Fruit fly (Drosophila melanogaster) whole organism, embryonic: ENCODE measurements around the gene CG7945.

Source experiments
- CG10321 ChIP-seq: fragments of 200-800 bp; sonication (Bioruptor generic); IDR thresholded peaks from 2 replicates; pipeline ENCODE4 v1.3.6; 2022; ENCODE audit warnings: missing biosample characterization, missing genetic modification characterization
- CG10543 ChIP-seq: fragments of 200-800 bp; sonication (Bioruptor generic); optimal IDR thresholded peaks from 3 replicates; lab custom pipeline; 2017; ENCODE audit warnings: missing biosample characterization, mild to moderate bottlenecking, missing genetic modification characterization, moderate library complexity
- CG11085 ChIP-seq: fragments of 200-800 bp; sonication (Bioruptor generic); IDR thresholded peaks from 2 replicates; pipeline ENCODE4 v1.3.6; 2022; ENCODE audit warnings: missing biosample characterization, missing genetic modification characterization
- CG11504 ChIP-seq: fragments of 200-800 bp; sonication (Bioruptor generic); optimal IDR thresholded peaks from 3 replicates; lab custom pipeline; 2019; ENCODE audit warnings: missing biosample characterization, mild to moderate bottlenecking, missing genetic modification characterization, moderate library complexity
- CG14050 ChIP-seq: fragments of 200-800 bp; sonication (Bioruptor generic); IDR thresholded peaks from 3 replicates; pipeline ENCODE4 v1.3.6; 2022; ENCODE audit warnings: missing biosample characterization, missing genetic modification characterization
- CG15073 ChIP-seq: fragments of 200-800 bp; sonication (Bioruptor generic); optimal IDR thresholded peaks from 2 replicates; lab custom pipeline; 2016; ENCODE audit warnings: missing biosample characterization, missing genetic modification characterization
- CG1529 ChIP-seq: fragments of 200-800 bp; sonication (Bioruptor generic); optimal IDR thresholded peaks from 3 replicates; lab custom pipeline; 2018; ENCODE audit warnings: missing biosample characterization, missing genetic modification characterization
- CG15514 ChIP-seq: fragments of 200-800 bp; sonication (Bioruptor generic); optimal IDR thresholded peaks from 3 replicates; lab custom pipeline; 2017; ENCODE audit warnings: missing biosample characterization, missing genetic modification characterization, mild to moderate bottlenecking, moderate library complexity, missing genetic modification reagents
- CG16815 ChIP-seq: fragments of 200-800 bp; sonication (Bioruptor generic); optimal IDR thresholded peaks from 3 replicates; lab custom pipeline; 2017; ENCODE audit warnings: missing biosample characterization, mild to moderate bottlenecking, missing genetic modification characterization
- CG17186 ChIP-seq: fragments of 200-800 bp; sonication (Bioruptor generic); optimal IDR thresholded peaks from 3 replicates; lab custom pipeline; 2017; ENCODE audit warnings: missing biosample characterization, missing genetic modification reagents, missing genetic modification characterization
- CG17359 ChIP-seq: fragments of 200-800 bp; sonication (Bioruptor generic); optimal IDR thresholded peaks from 3 replicates; lab custom pipeline; 2018; ENCODE audit warnings: missing biosample characterization, mild to moderate bottlenecking, missing genetic modification characterization, moderate library complexity
- CG17568 ChIP-seq: fragments of 200-800 bp; sonication (Bioruptor generic); optimal IDR thresholded peaks from 2 replicates; lab custom pipeline; 2018; ENCODE audit warnings: missing biosample characterization, mild to moderate bottlenecking, missing genetic modification characterization, moderate library complexity
- CG17612 ChIP-seq: fragments of 200-800 bp; sonication (Bioruptor generic); IDR thresholded peaks from 2 replicates; pipeline ENCODE4 v1.3.6; 2022; ENCODE audit warnings: missing biosample characterization, missing genetic modification characterization
- CG18011 ChIP-seq: fragments of 200-800 bp; sonication (Bioruptor generic); optimal IDR thresholded peaks from 2 replicates; lab custom pipeline; 2017; ENCODE audit warnings: missing biosample characterization, missing genetic modification characterization, mild to moderate bottlenecking, moderate library complexity, missing genotype
- CG18599 ChIP-seq: fragments of 200-800 bp; sonication (Bioruptor generic); optimal IDR thresholded peaks from 3 replicates; lab custom pipeline; 2017; ENCODE audit warnings: missing biosample characterization, missing genetic modification characterization, mild to moderate bottlenecking, moderate library complexity, missing genetic modification reagents
- CG31388 ChIP-seq: fragments of 200-800 bp; sonication (Bioruptor generic); optimal IDR thresholded peaks from 2 replicates; lab custom pipeline; 2016; ENCODE audit warnings: missing biosample characterization, missing genetic modification characterization
- CG34422 ChIP-seq: fragments of 200-800 bp; sonication (Bioruptor generic); IDR thresholded peaks from 3 replicates; pipeline ENCODE4 v1.3.6; 2022; ENCODE audit warnings: missing biosample characterization, missing genetic modification characterization
- CG42726 ChIP-seq: fragments of 200-800 bp; sonication (Bioruptor generic); IDR thresholded peaks from 2 replicates; pipeline ENCODE4 v1.3.6; 2022; ENCODE audit warnings: missing biosample characterization, missing genetic modification characterization; ENCODE audit not compliant: partially characterized antibody
- CG7987 ChIP-seq: fragments of 200-800 bp; sonication (Bioruptor generic); optimal IDR thresholded peaks from 2 replicates; lab custom pipeline; 2018; ENCODE audit warnings: missing biosample characterization, mild to moderate bottlenecking, missing genetic modification characterization, moderate library complexity
- CG9215 ChIP-seq: fragments of 200-800 bp; sonication (Bioruptor generic); IDR thresholded peaks from 2 replicates; pipeline ENCODE4 v1.3.6; 2022; ENCODE audit warnings: missing biosample characterization, missing genetic modification characterization
- CG9437 ChIP-seq: fragments of 200-800 bp; sonication (Bioruptor generic); optimal IDR thresholded peaks from 2 replicates; lab custom pipeline; 2018; ENCODE audit warnings: missing biosample characterization, mild to moderate bottlenecking, missing genetic modification characterization
- Doc3 ChIP-seq: fragments of 200-800 bp; sonication (Bioruptor generic); IDR thresholded peaks from 3 replicates; pipeline ENCODE4 v1.3.6; 2022; ENCODE audit warnings: missing biosample characterization, missing genetic modification characterization; ENCODE audit not compliant: partially characterized antibody
- Dref ChIP-seq: fragments of 200-800 bp; sonication (Bioruptor generic); IDR thresholded peaks from 2 replicates; pipeline ENCODE4 v1.3.6; 2022; ENCODE audit warnings: missing biosample characterization, missing genetic modification characterization
- E2f2 ChIP-seq: fragments of 200-800 bp; sonication (Bioruptor generic); IDR thresholded peaks from 2 replicates; pipeline ENCODE4 v1.3.6; 2022; ENCODE audit warnings: missing biosample characterization, missing genetic modification characterization
- ERR ChIP-seq: fragments of 200-800 bp; sonication (Bioruptor generic); optimal IDR thresholded peaks from 2 replicates; lab custom pipeline; 2016; ENCODE audit warnings: missing biosample characterization, missing genetic modification characterization
- Eip74EF ChIP-seq, 2 experiments: fragments of 200-800 bp in 1 of 2; fragments of >200 bp in 1 of 2; sonication (Bioruptor generic) in 1 of 2; optimal IDR thresholded peaks; 2 replicates each; lab custom pipeline; 2017 to 2019; ENCODE audit warnings: missing biosample characterization in 2 of 2, missing genetic modification characterization in 2 of 2, mild to moderate bottlenecking in 1 of 2, moderate library complexity in 1 of 2
- Elba2 ChIP-seq: fragments of 200-800 bp; sonication (Bioruptor generic); optimal IDR thresholded peaks from 3 replicates; lab custom pipeline; 2016; ENCODE audit warnings: missing biosample characterization, missing genetic modification characterization
- H2.0 ChIP-seq: fragments of 200-800 bp; sonication (Bioruptor generic); IDR thresholded peaks from 2 replicates; pipeline ENCODE4 v1.3.6; 2022; ENCODE audit warnings: missing biosample characterization, missing genetic modification characterization
- HHEX ChIP-seq: fragments of 200-800 bp; sonication (Bioruptor generic); optimal IDR thresholded peaks from 3 replicates; lab custom pipeline; 2017; ENCODE audit warnings: missing biosample characterization, mild to moderate bottlenecking, missing genetic modification characterization, missing genetic modification reagents
- HLH54F ChIP-seq: fragments of 200-800 bp; sonication (Bioruptor generic); optimal IDR thresholded peaks from 3 replicates; lab custom pipeline; 2016; ENCODE audit warnings: missing biosample characterization, missing genetic modification characterization
- HmgD ChIP-seq: fragments of 200-800 bp; sonication (Bioruptor generic); optimal IDR thresholded peaks from 3 replicates; lab custom pipeline; 2016; ENCODE audit warnings: missing biosample characterization, missing genetic modification characterization
- Hr51 ChIP-seq, 2 experiments: fragments of 200-800 bp; sonication (Bioruptor generic); optimal IDR thresholded peaks; 2 replicates in 1 of 2; 3 replicates in 1 of 2; lab custom pipeline; 2016 to 2018; ENCODE audit warnings: missing biosample characterization in 2 of 2, missing genetic modification characterization in 2 of 2, mild to moderate bottlenecking in 1 of 2, moderate library complexity in 1 of 2
- Lim3 ChIP-seq: fragments of 200-800 bp; sonication (Bioruptor generic); IDR thresholded peaks from 2 replicates; pipeline ENCODE4 v1.3.6; 2022; ENCODE audit warnings: missing biosample characterization, missing genetic modification characterization
- Neu2 ChIP-seq: fragments of 200-800 bp; sonication (Bioruptor generic); optimal IDR thresholded peaks from 3 replicates; lab custom pipeline; 2016; ENCODE audit warnings: missing biosample characterization, missing genetic modification characterization, borderline replicate concordance
- Nf-YB ChIP-seq: fragments of 200-800 bp; sonication (Bioruptor generic); optimal IDR thresholded peaks from 3 replicates; lab custom pipeline; 2019; ENCODE audit warnings: missing biosample characterization, mild to moderate bottlenecking, missing genetic modification characterization, moderate library complexity
- bbx ChIP-seq: fragments of 200-800 bp; sonication (Bioruptor generic); IDR thresholded peaks from 2 replicates; pipeline ENCODE4 v1.3.6; 2022; ENCODE audit warnings: missing biosample characterization, missing genetic modification characterization; ENCODE audit not compliant: partially characterized antibody
- cato ChIP-seq: fragments of 200-800 bp; sonication (Bioruptor generic); optimal IDR thresholded peaks from 2 replicates; lab custom pipeline; 2016; ENCODE audit warnings: missing biosample characterization, missing genetic modification characterization, borderline replicate concordance
- crol ChIP-seq: fragments of 200-800 bp; sonication (Bioruptor generic); IDR thresholded peaks from 2 replicates; pipeline ENCODE4 v1.3.6; 2022; ENCODE audit warnings: missing biosample characterization, missing genetic modification characterization
- en ChIP-seq: fragments of 200-800 bp; sonication (Bioruptor generic); optimal IDR thresholded peaks from 2 replicates; lab custom pipeline; 2016; ENCODE audit warnings: missing biosample characterization, missing genetic modification characterization
- ewg ChIP-seq: fragments of 200-800 bp; sonication (Bioruptor generic); optimal IDR thresholded peaks from 3 replicates; lab custom pipeline; 2017; ENCODE audit warnings: mild to moderate bottlenecking, missing biosample characterization, missing genetic modification reagents, missing genetic modification characterization
- kah ChIP-seq: fragments of 200-800 bp; sonication (Bioruptor generic); optimal IDR thresholded peaks from 2 replicates; lab custom pipeline; 2018; ENCODE audit warnings: missing biosample characterization, mild to moderate bottlenecking, missing genetic modification characterization
- nau ChIP-seq: fragments of 200-800 bp; sonication (Bioruptor generic); optimal IDR thresholded peaks from 3 replicates; lab custom pipeline; 2017; ENCODE audit warnings: missing biosample characterization, mild to moderate bottlenecking, missing genetic modification characterization, missing genetic modification reagents
- org-1 ChIP-seq: fragments of 200-800 bp; sonication (Bioruptor generic); optimal IDR thresholded peaks from 2 replicates; lab custom pipeline; 2017; ENCODE audit warnings: missing biosample characterization, missing genetic modification characterization
- pb ChIP-seq: fragments of 200-800 bp; sonication (Bioruptor generic); optimal IDR thresholded peaks from 3 replicates; lab custom pipeline; 2016; ENCODE audit warnings: missing biosample characterization, missing genetic modification characterization
- peb ChIP-seq: fragments of 200-800 bp; sonication (Bioruptor generic); IDR thresholded peaks from 2 replicates; pipeline ENCODE4 v1.3.6; 2022; ENCODE audit warnings: missing biosample characterization, missing genetic modification characterization
- run ChIP-seq: fragments of 200-800 bp; sonication (Bioruptor generic); optimal IDR thresholded peaks from 3 replicates; lab custom pipeline; 2018; ENCODE audit warnings: missing biosample characterization, mild to moderate bottlenecking, missing genetic modification characterization
- seq ChIP-seq: fragments of 200-800 bp; sonication (Bioruptor generic); IDR thresholded peaks from 2 replicates; pipeline ENCODE4 v1.3.6; 2022; ENCODE audit warnings: missing biosample characterization, missing genetic modification characterization
- stc ChIP-seq: fragments of 200-800 bp; sonication (Bioruptor generic); IDR thresholded peaks from 2 replicates; pipeline ENCODE4 v1.3.6; 2022; ENCODE audit warnings: missing biosample characterization, missing genetic modification characterization
- zfh1 ChIP-seq: fragments of 200-800 bp; sonication (Bioruptor generic); IDR thresholded peaks from 3 replicates; pipeline ENCODE4 v1.3.6; 2022; ENCODE audit warnings: missing biosample characterization, missing genetic modification characterization

The CG7945 gene

dm6 chr3L:15532368-15533030 lies 8.6 kb upstream of the CG7945 start (continued):
- no peak for TF ChIP-seq CG17568 (GFP tag; lab: Kevin White, UChicago)
- no peak for TF ChIP-seq Lim3 (GFP tag; lab: Robert Waterston, UW)
- TF ChIP-seq cato (GFP tag; lab: Kevin White, UChicago) = no peak
- no peak for TF ChIP-seq run (tag; lab: Kevin White, UChicago)
- no peak for TF ChIP-seq CG16815 (GFP tag; lab: Kevin White, UChicago)
- no peak for TF ChIP-seq CG1529
- TF ChIP-seq H2.0 (GFP tag; lab: Robert Waterston, UW) = peak; percentile 55; the same call in 1 of the 2 replicates
- no peak for TF ChIP-seq seq (GFP tag; lab: Robert Waterston, UW)
- no peak for TF ChIP-seq kah (GFP tag; lab: Kevin White, UChicago)
- TF ChIP-seq crol (GFP tag; lab: Robert Waterston, UW) = peak; percentile 76
- TF ChIP-seq Nf-YB = no peak
- no peak for TF ChIP-seq Doc3 (GFP tag; lab: Robert Waterston, UW)
- no peak for TF ChIP-seq Neu2 (GFP tag; lab: Kevin White, UChicago)
- no peak for TF ChIP-seq CG9215 (GFP tag; lab: Robert Waterston, UW)
- TF ChIP-seq ewg (GFP tag; lab: Kevin White, UChicago) = no peak
- no peak for TF ChIP-seq CG10321
- no peak for TF ChIP-seq Elba2 (GFP tag; lab: Kevin White, UChicago)
- TF ChIP-seq E2f2 = no peak
- no peak for TF ChIP-seq CG15073 (GFP tag; lab: Kevin White, UChicago)
- TF ChIP-seq CG7987 (GFP tag; lab: Kevin White, UChicago) = no peak
- no peak for TF ChIP-seq ERR (GFP tag; lab: Kevin White, UChicago)
- peak; percentile 76 for TF ChIP-seq CG11504 (tag; lab: Kevin White, UChicago)
- TF ChIP-seq bbx = no peak
- no peak for TF ChIP-seq CG18011 (GFP tag; lab: Kevin White, UChicago)
- peak; percentile 9; the same call in 1 of the 3 replicates for TF ChIP-seq CG14050 (GFP tag; lab: Robert Waterston, UW)
- peak; percentile 33 for TF ChIP-seq CG9437 (GFP tag; lab: Kevin White, UChicago)
- TF ChIP-seq CG34422 (GFP tag; lab: Robert Waterston, UW) = peak; percentile 16; the same call in 1 of the 3 replicates
- no peak for TF ChIP-seq HmgD (GFP tag; lab: Kevin White, UChicago)
- no peak for TF ChIP-seq en (GFP tag; lab: Kevin White, UChicago)
- TF ChIP-seq org-1 (GFP tag; lab: Kevin White, UChicago) = no peak
- no peak for TF ChIP-seq Dref (GFP tag; lab: Robert Waterston, UW)
- TF ChIP-seq CG17612 (GFP tag; lab: Robert Waterston, UW) = no peak
- no peak for TF ChIP-seq stc (GFP tag; lab: Robert Waterston, UW)
- TF ChIP-seq CG11085 (GFP tag; lab: Robert Waterston, UW) = no peak
- TF ChIP-seq Hr51 (GFP tag; optimal IDR thresholded peaks at IDR 0.05; lab: Kevin White, UChicago) = no peak
- TF ChIP-seq CG42726 (GFP tag; lab: Robert Waterston, UW) = no peak
- no peak for TF ChIP-seq pb
- no peak for TF ChIP-seq CG31388 (GFP tag; lab: Kevin White, UChicago)
- TF ChIP-seq CG10543 = no peak
- TF ChIP-seq CG17359 = no peak
- TF ChIP-seq nau (GFP tag; lab: Kevin White, UChicago) = no peak
- TF ChIP-seq CG15514 = no peak
- no peak for TF ChIP-seq HLH54F (GFP tag; lab: Kevin White, UChicago)
- TF ChIP-seq CG17186 (GFP tag; lab: Kevin White, UChicago) = no peak
- TF ChIP-seq peb = no peak
- no peak for TF ChIP-seq Eip74EF (GFP tag; optimal IDR thresholded peaks at IDR 0.05; lab: Kevin White, UChicago)
- no peak for TF ChIP-seq HHEX (GFP tag; lab: Kevin White, UChicago)
- peak; percentile 45; the same call in 1 of the 3 replicates for TF ChIP-seq zfh1 (GFP tag; lab: Robert Waterston, UW)
- peak; percentile 53 for TF ChIP-seq CG18599 (GFP tag; lab: Kevin White, UChicago)
